Fruit fly (Drosophila melanogaster): ENCODE results near the gene CG6125.

The CG6125 gene

DNA sequence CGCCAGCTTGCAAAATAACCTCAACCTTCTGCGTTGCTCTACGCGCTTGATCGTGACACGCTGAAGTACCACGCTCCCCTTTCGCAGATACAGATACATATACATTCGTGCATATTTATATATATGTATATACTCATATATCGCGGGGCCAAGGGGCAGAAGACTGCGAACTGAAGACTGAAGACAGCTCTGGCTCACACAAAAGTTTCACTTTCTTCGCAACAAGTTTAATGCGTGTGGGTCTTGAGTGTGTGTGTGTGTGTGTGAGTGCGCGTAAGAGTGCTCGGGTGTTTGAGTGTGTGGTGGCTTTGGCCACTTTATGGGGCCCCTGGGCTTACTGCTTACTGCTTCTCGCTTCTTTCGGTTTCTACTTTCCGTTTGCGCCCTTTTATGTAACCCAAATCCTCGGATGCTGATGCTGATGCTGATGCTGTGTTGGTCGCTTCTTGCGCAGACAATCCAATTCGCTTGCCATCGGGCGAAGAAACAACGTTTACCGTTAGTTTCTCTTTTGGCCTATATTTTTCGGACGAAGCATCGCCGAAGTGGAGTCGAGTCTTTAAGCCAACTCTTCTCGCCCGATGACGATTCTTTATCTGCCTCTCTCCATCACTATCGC is 20.4 kb upstream of the CG6125 start:
- TF ChIP-seq Jra (GFP tag; optimal IDR thresholded peaks at IDR 0.05) (no peak), fru (GFP tag; optimal IDR thresholded peaks at IDR 0.05) (no peak), Dfd (GFP tag; optimal IDR thresholded peaks at IDR 0.05) (peak; percentile 21), Hr83 (GFP tag; optimal IDR thresholded peaks at IDR 0.05; ENCODE audit: poor library complexity, severe bottlenecking) (no peak), OdsH (GFP tag; optimal IDR thresholded peaks at IDR 0.05) (no peak), dl (GFP tag; optimal IDR thresholded peaks at IDR 0.05; ENCODE audit: insufficient read depth in 1 of 2, partially characterized antibody in 2 of 2) (no peak), N (GFP tag; optimal IDR thresholded peaks at IDR 0.05) (no peak), Vsx2 (GFP tag; optimal IDR thresholded peaks at IDR 0.05; ENCODE audit: partially characterized antibody) (peak; percentile 18), dmrt93B (GFP tag; optimal IDR thresholded peaks at IDR 0.05) (no peak), foxo (GFP tag; optimal IDR thresholded peaks at IDR 0.05) (no peak), Sp1 (GFP tag; optimal IDR thresholded peaks at IDR 0.05) (no peak), Hr78 (GFP tag; optimal IDR thresholded peaks at IDR 0.05) (no peak), CG32264 (GFP tag; optimal IDR thresholded peaks at IDR 0.05) (no peak), rgr (GFP tag; optimal IDR thresholded peaks at IDR 0.05) (no peak), Hnf4 (GFP tag; optimal IDR thresholded peaks at IDR 0.05) (no peak), psq (GFP tag; optimal IDR thresholded peaks at IDR 0.05) (no peak), br (GFP tag; optimal IDR thresholded peaks at IDR 0.05) (no peak), Mio (GFP tag; optimal IDR thresholded peaks at IDR 0.05) (no peak), tai (GFP tag; optimal IDR thresholded peaks at IDR 0.05) (no peak), GATAd (GFP tag; optimal IDR thresholded peaks at IDR 0.05) (no peak), HLH106 (tag; optimal IDR thresholded peaks at IDR 0.05) (no peak), ey (GFP tag; optimal IDR thresholded peaks at IDR 0.05) (no peak), Dif (GFP tag; optimal IDR thresholded peaks at IDR 0.05; ENCODE audit: partially characterized antibody) (peak; percentile 24)

DNA sequence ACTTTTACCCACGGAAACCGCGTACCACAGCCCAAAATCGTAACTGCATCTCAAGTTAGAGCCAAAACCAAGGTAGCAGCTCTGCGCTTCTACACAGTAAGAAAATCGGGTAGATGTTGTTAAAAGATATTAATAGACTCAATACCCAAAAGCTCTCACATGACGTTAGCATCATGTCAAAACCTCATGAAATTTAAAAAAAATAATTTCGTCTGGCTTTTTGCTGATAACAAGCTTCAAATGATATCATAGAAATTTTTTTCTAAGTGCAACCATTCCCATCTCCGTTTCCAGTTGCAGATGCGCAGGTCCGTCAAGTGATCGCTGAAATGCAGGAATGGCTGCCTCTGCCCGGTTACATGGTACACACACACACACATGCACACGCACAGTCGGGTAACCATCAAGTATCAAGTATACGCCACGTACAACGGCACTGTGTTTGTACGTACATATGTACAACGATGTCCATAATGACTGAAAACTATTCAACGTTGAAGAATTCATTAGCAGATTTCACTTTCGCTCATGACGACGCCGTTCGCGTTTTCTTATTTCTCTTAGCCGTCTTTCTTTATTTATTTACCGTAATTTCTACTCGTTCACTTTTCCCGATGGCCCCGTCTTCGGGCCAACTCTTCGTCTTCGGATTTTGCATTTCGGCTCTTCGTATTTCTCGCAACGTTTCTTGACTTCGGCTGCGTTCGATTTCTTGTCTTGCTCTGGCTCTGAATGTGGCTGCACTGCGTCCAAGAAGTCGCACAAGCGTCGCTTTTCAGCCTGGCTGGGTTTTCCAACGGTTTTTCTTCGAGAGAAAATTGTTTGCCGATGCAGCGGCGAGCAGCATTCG is 19.0 kb upstream of the CG6125 start:
- no peak for TF ChIP-seq sv (GFP tag; optimal IDR thresholded peaks at IDR 0.05)
- TF ChIP-seq Mio (GFP tag; optimal IDR thresholded peaks at IDR 0.05), result no peak
- TF ChIP-seq Sp1 (GFP tag; optimal IDR thresholded peaks at IDR 0.05), result no peak
- no peak for TF ChIP-seq sage (GFP tag; optimal IDR thresholded peaks at IDR 0.05)
- TF ChIP-seq Dif (GFP tag; optimal IDR thresholded peaks at IDR 0.05; ENCODE audit: partially characterized antibody), result no peak

DNA sequence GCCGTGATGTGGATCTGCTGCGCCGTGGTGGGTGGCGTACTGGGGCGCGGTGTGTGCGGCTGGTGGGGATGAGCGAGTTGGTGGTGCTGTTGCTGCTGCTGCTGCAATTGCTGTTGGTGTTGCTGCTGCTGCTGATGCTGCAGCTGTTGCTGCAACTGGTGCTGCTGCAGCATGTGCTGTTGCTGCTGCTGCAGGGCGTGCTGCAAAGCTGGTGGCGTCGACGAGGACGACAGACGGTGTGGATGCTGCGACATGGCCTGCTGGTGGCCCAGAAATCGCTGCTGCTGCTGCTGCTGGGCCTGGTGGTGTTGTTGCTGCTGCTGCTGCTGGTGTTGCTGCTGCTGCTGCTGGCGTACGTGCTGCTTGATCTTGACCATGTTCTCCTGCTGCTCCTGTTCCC is 17.3 kb upstream of the CG6125 start:
- TF ChIP-seq Dfd (GFP tag; optimal IDR thresholded peaks at IDR 0.05) (peak; percentile 98), Sp1 (GFP tag; optimal IDR thresholded peaks at IDR 0.05) (no peak)

DNA sequence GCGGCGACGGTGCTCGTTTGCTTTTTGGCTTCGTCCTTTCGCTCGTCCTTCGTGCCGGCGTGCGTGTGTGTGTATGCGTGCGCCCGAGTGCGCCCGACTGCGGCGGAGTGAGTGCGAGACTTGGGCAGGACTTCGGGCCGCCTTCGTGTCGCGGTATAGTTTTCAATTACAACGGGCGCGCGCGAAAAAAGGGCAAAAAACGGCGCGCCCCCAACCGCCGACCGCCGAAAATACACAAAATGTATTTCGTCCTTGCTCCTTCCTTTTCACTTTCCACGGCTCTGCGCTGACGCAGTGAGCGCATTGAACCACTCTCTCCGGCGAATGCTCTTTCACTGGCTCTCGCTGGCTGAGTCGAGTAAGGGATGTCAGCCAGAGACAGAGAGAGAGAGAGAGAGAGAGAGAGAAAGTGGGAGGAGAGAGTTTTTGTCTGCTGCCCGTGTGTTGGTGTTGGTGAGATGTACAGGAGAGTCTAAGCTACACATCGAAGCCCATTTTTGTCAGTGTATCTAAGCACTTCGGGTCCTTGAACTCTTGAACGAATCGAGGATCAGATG is 13.6 kb upstream of the CG6125 start:
- peak in 1 of 2 experiments; percentile 61 for TF ChIP-seq dl (GFP tag; optimal IDR thresholded peaks at IDR 0.05; ENCODE audit: insufficient read depth in 1 of 2, partially characterized antibody in 2 of 2)
- peak; percentile 4 for TF ChIP-seq Dfd (GFP tag; optimal IDR thresholded peaks at IDR 0.05)
- peak; percentile 14 for TF ChIP-seq psq (GFP tag; optimal IDR thresholded peaks at IDR 0.05)
- TF ChIP-seq sv (GFP tag; optimal IDR thresholded peaks at IDR 0.05), result no peak
- no peak for TF ChIP-seq CG9705 (GFP tag; optimal IDR thresholded peaks at IDR 0.05)
- TF ChIP-seq pan (optimal IDR thresholded peaks at IDR 0.05), result peak; percentile 77
- TF ChIP-seq Myc (optimal IDR thresholded peaks at IDR 0.05), result no peak
- TF ChIP-seq Rel (GFP tag; optimal IDR thresholded peaks at IDR 0.05), result no peak
- no peak for TF ChIP-seq Rel (tag; optimal IDR thresholded peaks at IDR 0.05)
- TF ChIP-seq Dif (GFP tag; optimal IDR thresholded peaks at IDR 0.05; ENCODE audit: partially characterized antibody), result peak; percentile 70
- TF ChIP-seq Abd-B (GFP tag; optimal IDR thresholded peaks at IDR 0.05), result no peak
- no peak for TF ChIP-seq brk (GFP tag; optimal IDR thresholded peaks at IDR 0.05)
- TF ChIP-seq usp (GFP tag; optimal IDR thresholded peaks at IDR 0.05), result no peak

Measured in whole organism, wandering third instar larva.